Worm (Caenorhabditis elegans) whole organism, L1 larva: ENCODE measurements around the gene T24C4.5.

Experiments used
- aly-2 ChIP-seq: fragments of 150-350 bp; optimal IDR thresholded peaks from 2 replicates; lab custom pipeline; 2014; ENCODE audit warnings: missing biosample characterization, missing genetic modification characterization
- ama-1 ChIP-seq: fragments of 150-350 bp; optimal IDR thresholded peaks from 2 replicates; lab custom pipeline; 2014
- ces-1 ChIP-seq: fragments of 150-350 bp; optimal IDR thresholded peaks from 2 replicates; lab custom pipeline; 2014; ENCODE audit warnings: missing biosample characterization, missing genetic modification reagents, missing genetic modification characterization
- elt-3 ChIP-seq, 6 experiments: fragments of 150-350 bp in 1 of 6; sonication (generic microtip); optimal IDR thresholded peaks; 2 replicates each; lab custom pipeline; 2017 to 2018; ENCODE audit warnings: missing biosample characterization in 6 of 6, missing genetic modification characterization in 6 of 6, inconsistent platforms in 1 of 6
- hpl-2 ChIP-seq: fragments of 150-350 bp; optimal IDR thresholded peaks from 2 replicates; lab custom pipeline; 2014; ENCODE audit warnings: missing biosample characterization, missing genetic modification reagents, missing genetic modification characterization
- lin-15B ChIP-seq: fragments of 150-350 bp; sonication (generic microtip); optimal IDR thresholded peaks from 3 replicates; lab custom pipeline; 2014; ENCODE audit warnings: missing biosample characterization, missing genetic modification characterization
- lsy-2 ChIP-seq, 2 experiments: fragments of 150-350 bp; optimal IDR thresholded peaks; 2 replicates each; lab custom pipeline; 2014; ENCODE audit warnings: missing biosample characterization in 2 of 2, missing genetic modification characterization in 2 of 2
- nhr-12 ChIP-seq: sonication (generic microtip); optimal IDR thresholded peaks from 2 replicates; lab custom pipeline; 2017; ENCODE audit warnings: missing biosample characterization, missing genetic modification characterization
- nhr-28 ChIP-seq: fragments of 150-350 bp; optimal IDR thresholded peaks from 2 replicates; lab custom pipeline; 2014; ENCODE audit warnings: missing biosample characterization, missing genetic modification characterization
- sptf-1 ChIP-seq: fragments of 150-350 bp; optimal IDR thresholded peaks from 2 replicates; lab custom pipeline; 2014; ENCODE audit warnings: missing biosample characterization, missing genetic modification characterization
- tlp-1 ChIP-seq: fragments of 150-350 bp; optimal IDR thresholded peaks from 2 replicates; lab custom pipeline; 2014; ENCODE audit warnings: missing biosample characterization, missing genetic modification characterization
- vab-15 ChIP-seq: sonication (generic microtip); optimal IDR thresholded peaks from 2 replicates; lab custom pipeline; 2017; ENCODE audit warnings: missing genotype, mild to moderate bottlenecking, missing genetic modification characterization, missing compliant biosample characterization

DNA sequence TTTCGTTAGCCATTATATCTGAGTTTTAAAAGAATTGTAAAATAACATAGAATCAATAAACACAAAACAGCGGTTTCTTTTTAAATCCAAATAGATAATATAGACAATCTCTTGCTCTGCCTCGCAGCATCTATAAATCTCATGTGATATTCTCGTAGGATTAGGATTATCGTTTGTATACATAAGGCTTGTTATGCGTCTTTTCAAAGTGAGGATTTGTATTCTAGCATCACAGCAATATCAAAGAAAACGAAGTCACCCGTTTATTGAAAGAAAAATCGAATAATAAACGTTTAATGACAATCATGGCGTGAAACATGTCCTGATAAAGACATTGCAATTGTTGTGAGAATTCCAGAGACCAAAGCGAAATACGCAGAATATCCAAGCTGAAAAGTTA, 7.2 kb downstream of the T24C4.5 start, which contains the start of the genes T24C4.3 and clc-20:
- TF ChIP-seq lin-15B (no peak), ces-1 (GFP tag; lab: Kevin White, UChicago) (no peak), tlp-1 (tag; lab: Kevin White, UChicago) (no peak), nhr-28 (tag; lab: Kevin White, UChicago) (no peak), elt-3 (tag; optimal IDR thresholded peaks at IDR 0.05; lab: Kevin White, UChicago) (no peak), aly-2 (tag; lab: Kevin White, UChicago) (no peak), nhr-12 (no peak), lsy-2 (tag; optimal IDR thresholded peaks at IDR 0.05; lab: Kevin White, UChicago) (no peak), hpl-2 (no peak), ama-1 (no peak), sptf-1 (tag; lab: Kevin White, UChicago) (no peak), vab-15 (no peak)
